Fruit fly (Drosophila melanogaster) whole organism, prepupa: ENCODE data around the gene Gr28a.

Experiments used
- Blimp-1 ChIP-seq: fragments of 200-800 bp; sonication (Bioruptor generic); optimal IDR thresholded peaks from 3 replicates; lab custom pipeline; 2017; ENCODE audit warnings: missing biosample characterization, missing genetic modification characterization, mild to moderate bottlenecking, moderate library complexity, missing genetic modification reagents
- CG15336 ChIP-seq: fragments of 200-800 bp; sonication (Bioruptor generic); IDR thresholded peaks from 2 replicates; pipeline ENCODE4 v1.3.6; 2022; ENCODE audit warnings: missing biosample characterization, missing genetic modification characterization
- CG1621 ChIP-seq: fragments of 200-800 bp; sonication (Bioruptor generic); optimal IDR thresholded peaks from 3 replicates; lab custom pipeline; 2018; ENCODE audit warnings: missing biosample characterization, mild to moderate bottlenecking, missing genetic modification characterization
- CG16779 ChIP-seq: fragments of 200-800 bp; sonication (Bioruptor generic); optimal IDR thresholded peaks from 3 replicates; lab custom pipeline; 2017; ENCODE audit warnings: missing biosample characterization, mild to moderate bottlenecking, missing genetic modification characterization
- CG3032 ChIP-seq: fragments of 200-800 bp; optimal IDR thresholded peaks from 2 replicates; lab custom pipeline; 2019; ENCODE audit warnings: missing biosample characterization, mild to moderate bottlenecking, missing genetic modification characterization, moderate library complexity
- CG34406 ChIP-seq: fragments of 200-800 bp; sonication (Bioruptor generic); optimal IDR thresholded peaks from 3 replicates; lab custom pipeline; 2016; ENCODE audit warnings: missing biosample characterization, missing genetic modification characterization
- CG3919 ChIP-seq: fragments of 200-800 bp; sonication (Bioruptor generic); optimal IDR thresholded peaks from 3 replicates; lab custom pipeline; 2016; ENCODE audit warnings: missing biosample characterization, missing genetic modification characterization
- CG6163 ChIP-seq: fragments of 200-800 bp; sonication (Bioruptor generic); IDR thresholded peaks from 3 replicates; pipeline ENCODE4 v1.3.6; 2022; ENCODE audit warnings: missing biosample characterization, missing genetic modification characterization
- CG6276 ChIP-seq: fragments of 200-800 bp; sonication (Bioruptor generic); optimal IDR thresholded peaks from 2 replicates; lab custom pipeline; 2017; ENCODE audit warnings: missing biosample characterization, mild to moderate bottlenecking, missing genetic modification characterization
- CG6792 ChIP-seq: fragments of 200-800 bp; sonication (Bioruptor generic); optimal IDR thresholded peaks from 3 replicates; lab custom pipeline; 2016; ENCODE audit warnings: missing biosample characterization, missing genetic modification characterization
- CG6854 ChIP-seq: fragments of 200-800 bp; sonication (Bioruptor generic); optimal IDR thresholded peaks from 2 replicates; lab custom pipeline; 2017; ENCODE audit warnings: missing biosample characterization, mild to moderate bottlenecking, missing genetic modification characterization
- CG7368 ChIP-seq: fragments of 200-800 bp; sonication (Bioruptor generic); optimal IDR thresholded peaks from 3 replicates; lab custom pipeline; 2016; ENCODE audit warnings: missing biosample characterization, missing genetic modification characterization
- CG8319 ChIP-seq: fragments of 200-800 bp; sonication (Bioruptor generic); optimal IDR thresholded peaks from 3 replicates; lab custom pipeline; 2016; ENCODE audit warnings: missing biosample characterization, missing genetic modification characterization
- CG8632 ChIP-seq: fragments of 200-800 bp; sonication (Bioruptor generic); optimal IDR thresholded peaks from 3 replicates; lab custom pipeline; 2016; ENCODE audit warnings: missing biosample characterization, missing genetic modification characterization
- CG9139 ChIP-seq: fragments of 200-800 bp; sonication (Bioruptor generic); optimal IDR thresholded peaks from 3 replicates; lab custom pipeline; 2017; ENCODE audit warnings: missing biosample characterization, mild to moderate bottlenecking, missing genetic modification characterization
- Eip78C ChIP-seq: fragments of 200-800 bp; sonication (Bioruptor generic); peaks from one replicate; lab custom pipeline; 2016; ENCODE audit warnings: missing biosample characterization, missing genetic modification characterization
- Ets21C ChIP-seq: fragments of 200-800 bp; sonication (Bioruptor generic); optimal IDR thresholded peaks from 3 replicates; lab custom pipeline; 2016; ENCODE audit warnings: missing biosample characterization, missing genetic modification characterization
- Hr4 ChIP-seq: fragments of 200-800 bp; sonication (Bioruptor generic); optimal IDR thresholded peaks from 3 replicates; lab custom pipeline; 2016; ENCODE audit warnings: missing biosample characterization, missing genetic modification characterization
- Lpt ChIP-seq: fragments of 200-800 bp; sonication (Bioruptor generic); optimal IDR thresholded peaks from 3 replicates; lab custom pipeline; 2016; ENCODE audit warnings: missing biosample characterization, missing genetic modification characterization
- Smox ChIP-seq: fragments of 200-800 bp; sonication (Bioruptor generic); optimal IDR thresholded peaks from 3 replicates; lab custom pipeline; 2016; ENCODE audit warnings: missing biosample characterization, missing genetic modification characterization
- Sox14 ChIP-seq: fragments of 200-800 bp; sonication (Bioruptor generic); optimal IDR thresholded peaks from 3 replicates; lab custom pipeline; 2016; ENCODE audit warnings: missing biosample characterization, missing genetic modification characterization
- acj6 ChIP-seq: fragments of 200-800 bp; sonication (Bioruptor generic); optimal IDR thresholded peaks from 3 replicates; lab custom pipeline; 2016; ENCODE audit warnings: missing biosample characterization, missing genetic modification characterization
- cyc ChIP-seq: fragments of 200-800 bp; sonication (Bioruptor generic); optimal IDR thresholded peaks from 3 replicates; lab custom pipeline; 2016; ENCODE audit warnings: missing biosample characterization, missing genetic modification characterization
- dac ChIP-seq: fragments of 200-800 bp; sonication (Bioruptor generic); optimal IDR thresholded peaks from 2 replicates; lab custom pipeline; 2017; ENCODE audit warnings: missing biosample characterization, mild to moderate bottlenecking, missing genetic modification characterization
- dsx ChIP-seq: fragments of 200-800 bp; optimal IDR thresholded peaks from 3 replicates; lab custom pipeline; 2019; ENCODE audit warnings: missing biosample characterization, mild to moderate bottlenecking, missing genetic modification characterization, moderate library complexity; ENCODE audit not compliant: poor library complexity, severe bottlenecking
- eg ChIP-seq: fragments of 200-800 bp; sonication (Bioruptor generic); IDR thresholded peaks from 3 replicates; pipeline ENCODE4 v1.3.6; 2022; ENCODE audit warnings: missing biosample characterization, missing genetic modification characterization
- esn ChIP-seq: fragments of 200-800 bp; sonication (Bioruptor generic); optimal IDR thresholded peaks from 2 replicates; lab custom pipeline; 2016; ENCODE audit warnings: missing biosample characterization, mild to moderate bottlenecking, missing genetic modification characterization, moderate library complexity
- fd59A ChIP-seq: fragments of 200-800 bp; sonication (Bioruptor generic); optimal IDR thresholded peaks from 2 replicates; lab custom pipeline; 2017; ENCODE audit warnings: missing biosample characterization, mild to moderate bottlenecking, missing genetic modification characterization, missing genetic modification reagents
- fkh ChIP-seq: fragments of 200-800 bp; sonication (Bioruptor generic); optimal IDR thresholded peaks from 3 replicates; lab custom pipeline; 2017; ENCODE audit warnings: missing biosample characterization, mild to moderate bottlenecking, missing genetic modification characterization, moderate library complexity
- net ChIP-seq: fragments of 200-800 bp; sonication (Bioruptor generic); optimal IDR thresholded peaks from 3 replicates; lab custom pipeline; 2016; ENCODE audit warnings: missing biosample characterization, missing genetic modification characterization
- pdm3 ChIP-seq: fragments of 200-800 bp; sonication (Bioruptor generic); optimal IDR thresholded peaks from 3 replicates; lab custom pipeline; 2016; ENCODE audit warnings: missing biosample characterization, missing genetic modification characterization
- salr ChIP-seq, 2 experiments: fragments of 200-800 bp; sonication (Bioruptor generic); optimal IDR thresholded peaks; 3 replicates each; lab custom pipeline; 2016 to 2018; ENCODE audit warnings: missing biosample characterization in 2 of 2, missing genetic modification characterization in 2 of 2, mild to moderate bottlenecking in 1 of 2
- spab ChIP-seq: fragments of 200-800 bp; sonication (Bioruptor generic); optimal IDR thresholded peaks from 2 replicates; lab custom pipeline; 2017; ENCODE audit warnings: missing biosample characterization, mild to moderate bottlenecking, missing genetic modification characterization, missing genetic modification reagents
- ss ChIP-seq, 2 experiments: fragments of 200-800 bp; sonication (Bioruptor generic); optimal IDR thresholded peaks; 2 replicates in 1 of 2; 3 replicates in 1 of 2; lab custom pipeline; 2017 to 2018; ENCODE audit warnings: mild to moderate bottlenecking in 2 of 2, missing biosample characterization in 2 of 2, missing genetic modification characterization in 2 of 2, moderate library complexity in 1 of 2
- svp ChIP-seq: fragments of 200-800 bp; sonication (Bioruptor generic); peaks from one replicate; lab custom pipeline; 2016; ENCODE audit warnings: missing biosample characterization, missing genetic modification characterization
- topi ChIP-seq: fragments of 200-800 bp; sonication (Bioruptor generic); optimal IDR thresholded peaks from 3 replicates; lab custom pipeline; 2016; ENCODE audit warnings: missing biosample characterization, missing genetic modification characterization
- vri ChIP-seq: fragments of 200-800 bp; sonication (Bioruptor generic); optimal IDR thresholded peaks from 3 replicates; lab custom pipeline; 2016; ENCODE audit warnings: missing biosample characterization, mild to moderate bottlenecking, missing genetic modification characterization

Gr28a gene

DNA sequence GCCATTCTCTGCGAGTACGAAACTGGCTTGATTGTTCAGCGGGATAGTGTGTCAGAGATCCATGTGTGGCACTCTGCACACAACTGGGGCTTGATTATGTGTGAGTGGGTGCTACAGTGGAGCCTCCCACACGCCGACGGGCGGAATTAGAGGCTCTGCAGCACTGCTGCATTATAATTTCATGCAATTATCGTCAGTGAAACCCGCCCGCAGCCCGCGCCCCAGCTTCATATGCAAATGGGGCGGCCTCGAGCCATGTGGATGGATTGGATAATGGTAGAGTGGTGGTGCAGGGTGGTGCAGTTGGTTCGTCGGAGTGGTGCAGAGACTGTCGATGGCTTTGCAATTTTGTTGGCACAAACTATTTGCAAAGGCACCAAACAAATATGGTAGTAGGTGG, 47.7 kb upstream of the Gr28a start (continued):
- no peak for TF ChIP-seq CG8632
- no peak for TF ChIP-seq dsx (GFP tag; lab: Kevin White, UChicago)

DNA sequence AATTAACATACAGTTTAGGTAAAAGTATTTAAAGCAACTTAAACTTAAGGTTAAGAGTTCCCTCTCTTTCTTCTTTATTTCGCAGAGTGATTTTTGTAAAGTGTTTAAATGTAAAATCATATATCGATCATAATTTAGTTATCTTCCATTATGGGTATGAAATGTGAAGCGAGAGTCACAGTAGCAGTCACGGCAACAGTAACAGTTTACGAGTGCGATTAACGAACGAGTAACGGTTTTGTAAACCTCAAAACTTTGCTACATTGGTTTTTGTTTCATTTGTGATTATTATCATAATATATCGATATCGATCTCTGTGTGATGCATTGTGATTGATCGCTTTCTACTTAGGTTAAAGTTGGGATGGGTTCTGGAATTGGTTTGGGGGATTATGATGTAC, 44.2 kb upstream of the Gr28a start:
- TF ChIP-seq net (GFP tag; lab: Kevin White, UChicago) = no peak
- TF ChIP-seq Blimp-1 (GFP tag; lab: Kevin White, UChicago) = no peak
- no peak for TF ChIP-seq fd59A
- TF ChIP-seq svp = no peak
- no peak for TF ChIP-seq CG9139 (GFP tag; lab: Kevin White, UChicago)
- TF ChIP-seq ss (GFP tag; optimal IDR thresholded peaks at IDR 0.05; lab: Kevin White, UChicago) = no peak
- TF ChIP-seq CG34406 (GFP tag; lab: Kevin White, UChicago) = no peak
- TF ChIP-seq CG3919 = no peak

DNA sequence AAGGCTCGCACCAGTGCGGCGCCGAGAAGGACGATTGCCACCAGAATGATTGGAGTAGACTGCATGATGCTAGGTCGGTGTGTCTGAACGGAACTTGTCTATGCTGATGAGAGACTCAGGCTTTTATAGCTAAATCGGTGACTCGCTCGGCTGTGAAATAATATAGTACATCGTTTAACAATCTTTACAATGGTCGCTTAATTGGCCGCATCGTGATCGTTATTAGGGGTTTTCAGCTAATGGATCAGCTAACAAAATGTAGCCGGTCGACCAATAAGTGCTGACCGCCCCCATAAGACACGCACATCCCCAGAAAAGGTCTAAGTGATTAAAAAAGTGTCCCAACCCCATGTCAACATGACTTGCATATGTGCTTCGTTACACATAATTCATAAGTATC, 43.3 kb upstream of the Gr28a start, which contains the start of gene Obp28a:
Gene Obp28a, minus strand, starts transcription at position 101 of the 400 bp plus-strand sequence.
- TF ChIP-seq Hr4 (GFP tag; lab: Kevin White, UChicago) (no peak), CG6854 (GFP tag; lab: Kevin White, UChicago) (no peak), CG16779 (no peak), Smox (GFP tag; lab: Kevin White, UChicago) (no peak), ss (GFP tag; optimal IDR thresholded peaks at IDR 0.05; lab: Kevin White, UChicago) (no peak), salr (GFP tag; optimal IDR thresholded peaks at IDR 0.05; lab: Kevin White, UChicago) (no peak), CG7368 (GFP tag; lab: Kevin White, UChicago) (no peak), acj6 (GFP tag; lab: Kevin White, UChicago) (no peak), CG6163 (GFP tag; lab: Robert Waterston, UW) (no peak), fd59A (no peak), CG8319 (GFP tag; lab: Kevin White, UChicago) (no peak), CG6276 (GFP tag; lab: Kevin White, UChicago) (no peak), Eip78C (GFP tag; lab: Kevin White, UChicago) (no peak), CG6792 (GFP tag; lab: Kevin White, UChicago) (no peak), pdm3 (GFP tag; lab: Kevin White, UChicago) (no peak)

DNA sequence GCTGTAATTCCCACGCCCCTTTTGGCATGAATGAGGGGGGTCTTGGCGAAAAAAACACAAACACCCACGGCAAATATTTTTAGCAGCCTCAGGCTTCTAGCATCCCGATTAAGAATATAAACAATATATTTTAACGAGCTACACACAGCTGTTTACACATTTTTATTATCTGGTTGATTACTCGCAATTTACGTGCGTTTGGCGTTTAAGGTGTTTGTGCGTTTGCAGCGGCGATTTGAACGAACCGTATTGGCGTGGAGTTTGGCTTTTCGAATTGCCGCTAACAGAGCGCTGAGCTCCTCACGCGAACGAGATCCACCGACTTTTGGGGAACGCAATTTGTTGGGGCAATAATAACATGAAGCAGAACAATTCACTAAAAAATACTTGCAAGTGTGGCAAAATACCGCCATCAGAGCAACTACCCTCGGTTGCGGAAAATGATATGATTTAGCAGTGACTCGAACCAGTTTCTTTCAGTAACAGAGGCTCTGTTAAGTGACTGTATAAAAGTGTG, 42.0 kb upstream of the Gr28a start, which contains the start of gene Ziz:
Gene Ziz, minus strand, starts transcription at position 321 of the 517 bp plus-strand sequence.
- TF ChIP-seq CG9139 (GFP tag; lab: Kevin White, UChicago) (no peak), dac (GFP tag; lab: Kevin White, UChicago) (no peak), CG6854 (GFP tag; lab: Kevin White, UChicago) (peak; percentile 62), CG1621 (peak; percentile 27), CG6163 (GFP tag; lab: Robert Waterston, UW) (0 out of 3 replicates have a peak, but pooled peaks have one; percentile 18), Smox (GFP tag; lab: Kevin White, UChicago) (peak; percentile 10), vri (peak; percentile 13), Ets21C (GFP tag; lab: Kevin White, UChicago) (no peak), pdm3 (GFP tag; lab: Kevin White, UChicago) (no peak), CG3032 (tag; lab: Kevin White, UChicago) (no peak), svp (peak; percentile 45), CG15336 (peak; percentile 33; the same call in 1 of the 2 replicates), fkh (GFP tag; lab: Kevin White, UChicago) (peak; percentile 78), spab (GFP tag; lab: Kevin White, UChicago) (no peak), topi (GFP tag; lab: Kevin White, UChicago) (peak; percentile 17), eg (GFP tag; lab: Robert Waterston, UW) (0 out of 3 replicates have a peak, but pooled peaks have one; percentile 17), CG3919 (no peak), Sox14 (GFP tag; lab: Kevin White, UChicago) (peak; percentile 21), dsx (GFP tag; lab: Kevin White, UChicago) (peak; percentile 39), esn (GFP tag; lab: Kevin White, UChicago) (peak; percentile 13), Lpt (no peak), CG6792 (GFP tag; lab: Kevin White, UChicago) (no peak), ss (GFP tag; optimal IDR thresholded peaks at IDR 0.05; lab: Kevin White, UChicago) (no peak), cyc (GFP tag; lab: Kevin White, UChicago) (no peak), Eip78C (GFP tag; lab: Kevin White, UChicago) (peak; percentile 65)
